Fruit fly (Drosophila melanogaster) whole organism, embryonic: Measurements from ENCODE around the gene alphaCOP.

Source experiments
- CG13123 ChIP-seq: fragments of 200-800 bp; sonication (Bioruptor generic); optimal IDR thresholded peaks from 2 replicates; lab custom pipeline; 2016; ENCODE audit warnings: missing biosample characterization, missing genetic modification characterization
- CG13296 ChIP-seq: fragments of 200-800 bp; sonication (Bioruptor generic); optimal IDR thresholded peaks from 3 replicates; lab custom pipeline; 2018; ENCODE audit warnings: missing biosample characterization, mild to moderate bottlenecking, missing genetic modification characterization
- CG1529 ChIP-seq: fragments of 200-800 bp; sonication (Bioruptor generic); optimal IDR thresholded peaks from 3 replicates; lab custom pipeline; 2018; ENCODE audit warnings: missing biosample characterization, missing genetic modification characterization
- CG15601 ChIP-seq: fragments of 200-800 bp; sonication (Bioruptor generic); optimal IDR thresholded peaks from 3 replicates; lab custom pipeline; 2019; ENCODE audit warnings: missing biosample characterization, mild to moderate bottlenecking, missing genetic modification characterization, moderate library complexity
- CG1792 ChIP-seq: fragments of 200-800 bp; sonication (Bioruptor generic); optimal IDR thresholded peaks from 2 replicates; lab custom pipeline; 2016; ENCODE audit warnings: missing biosample characterization, missing genetic modification characterization
- CG1832 ChIP-seq: fragments of 200-800 bp; sonication (Bioruptor generic); optimal IDR thresholded peaks from 2 replicates; lab custom pipeline; 2017; ENCODE audit warnings: missing biosample characterization, mild to moderate bottlenecking, missing genetic modification characterization, inconsistent platforms
- CG2120 ChIP-seq: fragments of 200-800 bp; sonication (Bioruptor generic); optimal IDR thresholded peaks from 3 replicates; lab custom pipeline; 2016; ENCODE audit warnings: missing biosample characterization, missing genetic modification characterization
- CG2202 ChIP-seq: fragments of 200-800 bp; sonication (Bioruptor generic); optimal IDR thresholded peaks from 2 replicates; lab custom pipeline; 2018; ENCODE audit warnings: missing biosample characterization, mild to moderate bottlenecking, missing genetic modification characterization
- CG34376 ChIP-seq: fragments of 200-800 bp; sonication (Bioruptor generic); optimal IDR thresholded peaks from 2 replicates; lab custom pipeline; 2018; ENCODE audit warnings: missing biosample characterization, mild to moderate bottlenecking, missing genetic modification characterization
- CG3995 ChIP-seq: fragments of 200-800 bp; sonication (Bioruptor generic); optimal IDR thresholded peaks from 3 replicates; lab custom pipeline; 2016; ENCODE audit warnings: missing biosample characterization, missing genetic modification characterization
- CG43689 ChIP-seq: fragments of 200-800 bp; sonication (Bioruptor generic); IDR thresholded peaks from 2 replicates; pipeline ENCODE4 v1.3.6; 2022; ENCODE audit warnings: missing biosample characterization, missing genetic modification characterization
- CG4404 ChIP-seq: fragments of 200-800 bp; sonication (Bioruptor generic); IDR thresholded peaks from 2 replicates; pipeline ENCODE4 v1.3.6; 2022; ENCODE audit warnings: missing biosample characterization, missing genetic modification characterization
- CG6683 ChIP-seq: fragments of 200-800 bp; sonication (Bioruptor generic); optimal IDR thresholded peaks from 2 replicates; lab custom pipeline; 2017; ENCODE audit warnings: missing biosample characterization, mild to moderate bottlenecking, missing genetic modification characterization, missing genetic modification reagents
- CG7928 ChIP-seq: fragments of 200-800 bp; sonication (Bioruptor generic); optimal IDR thresholded peaks from 2 replicates; lab custom pipeline; 2017; ENCODE audit warnings: missing biosample characterization, mild to moderate bottlenecking, missing genetic modification characterization
- CG8765 ChIP-seq: fragments of 200-800 bp; sonication (Bioruptor generic); IDR thresholded peaks from 2 replicates; pipeline ENCODE4 v1.3.6; 2022; ENCODE audit warnings: missing biosample characterization, missing genetic modification characterization
- CG9727 ChIP-seq: fragments of 200-800 bp; sonication (Bioruptor generic); optimal IDR thresholded peaks from 3 replicates; lab custom pipeline; 2017; ENCODE audit warnings: missing biosample characterization, mild to moderate bottlenecking, missing genetic modification characterization
- Camta ChIP-seq: fragments of 200-800 bp; sonication (Bioruptor generic); optimal IDR thresholded peaks from 2 replicates; lab custom pipeline; 2016; ENCODE audit warnings: missing biosample characterization, missing genetic modification characterization
- CkIIα-i1 ChIP-seq: fragments of 200-800 bp; sonication (Bioruptor generic); IDR thresholded peaks from 2 replicates; pipeline ENCODE4 v1.3.6; 2022; ENCODE audit warnings: missing biosample characterization, missing genetic modification characterization
- D19A ChIP-seq: fragments of 200-800 bp; optimal IDR thresholded peaks from 3 replicates; lab custom pipeline; 2019; ENCODE audit warnings: missing biosample characterization, mild to moderate bottlenecking, missing genetic modification characterization, moderate library complexity
- Drgx ChIP-seq: fragments of 200-800 bp; sonication (Bioruptor generic); IDR thresholded peaks from 2 replicates; pipeline ENCODE4 v1.3.6; 2022; ENCODE audit warnings: missing biosample characterization, missing genetic modification characterization
- Gug ChIP-seq: fragments of 200-800 bp; sonication (Bioruptor generic); IDR thresholded peaks from 4 replicates; pipeline ENCODE4 v1.3.6; 2022; ENCODE audit warnings: missing biosample characterization, missing genetic modification characterization
- Hey ChIP-seq: fragments of 200-800 bp; sonication (Bioruptor generic); optimal IDR thresholded peaks from 3 replicates; lab custom pipeline; 2018; ENCODE audit warnings: missing biosample characterization, mild to moderate bottlenecking, missing genetic modification characterization
- Hmx ChIP-seq: fragments of 200-800 bp; sonication (Bioruptor generic); optimal IDR thresholded peaks from 2 replicates; lab custom pipeline; 2016; ENCODE audit warnings: missing biosample characterization, missing genetic modification characterization
- Nf-YB ChIP-seq: fragments of 200-800 bp; sonication (Bioruptor generic); optimal IDR thresholded peaks from 3 replicates; lab custom pipeline; 2019; ENCODE audit warnings: missing biosample characterization, mild to moderate bottlenecking, missing genetic modification characterization, moderate library complexity
- Oli ChIP-seq: fragments of 200-800 bp; sonication (Bioruptor generic); optimal IDR thresholded peaks from 2 replicates; lab custom pipeline; 2018; ENCODE audit warnings: missing biosample characterization, mild to moderate bottlenecking, missing genetic modification characterization, moderate library complexity
- Ssrp ChIP-seq: fragments of 200-800 bp; sonication (Bioruptor generic); optimal IDR thresholded peaks from 2 replicates; lab custom pipeline; 2018; ENCODE audit warnings: missing biosample characterization, mild to moderate bottlenecking, missing genetic modification characterization, moderate library complexity
- Taf1 ChIP-seq: fragments of 200-800 bp; sonication (Bioruptor generic); IDR thresholded peaks from 2 replicates; pipeline ENCODE4 v1.3.6; 2022; ENCODE audit warnings: missing biosample characterization, missing genetic modification characterization
- Vsx1 ChIP-seq: fragments of 200-800 bp; sonication (Bioruptor generic); optimal IDR thresholded peaks from 2 replicates; lab custom pipeline; 2017; ENCODE audit warnings: missing biosample characterization, mild to moderate bottlenecking, missing genetic modification characterization, missing genetic modification reagents
- ase ChIP-seq: fragments of 200-800 bp; sonication (Bioruptor generic); IDR thresholded peaks from 3 replicates; pipeline ENCODE4 v1.3.6; 2022; ENCODE audit warnings: missing biosample characterization, missing genetic modification characterization
- chif ChIP-seq, 2 experiments: fragments of 200-800 bp; sonication (Bioruptor generic); optimal IDR thresholded peaks; 3 replicates each; lab custom pipeline; 2016; ENCODE audit warnings: missing biosample characterization in 2 of 2, missing genetic modification characterization in 2 of 2
- da ChIP-seq: fragments of 200-800 bp; sonication (Bioruptor generic); optimal IDR thresholded peaks from 2 replicates; lab custom pipeline; 2016; ENCODE audit warnings: missing biosample characterization, missing genetic modification characterization
- disco-r ChIP-seq: fragments of 200-800 bp; sonication (Bioruptor generic); optimal IDR thresholded peaks from 2 replicates; lab custom pipeline; 2016; ENCODE audit warnings: missing biosample characterization, missing genetic modification characterization
- fu2 ChIP-seq: fragments of 200-800 bp; sonication (Bioruptor generic); optimal IDR thresholded peaks from 2 replicates; lab custom pipeline; 2016; ENCODE audit warnings: missing biosample characterization, missing genetic modification characterization
- gcm ChIP-seq: fragments of 200-800 bp; sonication (Bioruptor generic); optimal IDR thresholded peaks from 2 replicates; lab custom pipeline; 2019; ENCODE audit warnings: missing biosample characterization, mild to moderate bottlenecking, missing genetic modification characterization, moderate library complexity
- hb ChIP-seq: fragments of 200-800 bp; sonication (Bioruptor generic); IDR thresholded peaks from 3 replicates; pipeline ENCODE4 v1.3.6; 2022; ENCODE audit warnings: missing biosample characterization, missing genetic modification characterization; ENCODE audit not compliant: partially characterized antibody
- jigr1 ChIP-seq: fragments of 200-800 bp; sonication (Bioruptor generic); IDR thresholded peaks from 3 replicates; pipeline ENCODE4 v1.3.6; 2022; ENCODE audit warnings: missing biosample characterization, missing genetic modification characterization
- nom ChIP-seq: fragments of 200-800 bp; sonication (Bioruptor generic); optimal IDR thresholded peaks from 2 replicates; lab custom pipeline; 2017; ENCODE audit warnings: missing biosample characterization, missing genetic modification characterization, mild to moderate bottlenecking, moderate library complexity, missing genetic modification reagents
- oc ChIP-seq: fragments of 200-800 bp; sonication (Bioruptor generic); optimal IDR thresholded peaks from 2 replicates; lab custom pipeline; 2018; ENCODE audit warnings: missing biosample characterization, mild to moderate bottlenecking, missing genetic modification characterization, moderate library complexity
- pan ChIP-seq, 4 experiments: fragments of >200 bp in 3 of 4; fragments of 200-800 bp in 1 of 4; sonication (Bioruptor generic) in 1 of 4; optimal IDR thresholded peaks in 3 of 4; IDR thresholded peaks in 1 of 4; 2 replicates each; pipeline versions ENCODE4 v1.3.6 to Lab custom; 2017 to 2022; ENCODE audit warnings: missing biosample characterization in 2 of 4, missing genetic modification characterization in 2 of 4, mixed read lengths in 1 of 4
- pros ChIP-seq: fragments of 200-800 bp; sonication (Bioruptor generic); optimal IDR thresholded peaks from 3 replicates; lab custom pipeline; 2019; ENCODE audit warnings: missing biosample characterization, mild to moderate bottlenecking, missing genetic modification characterization, moderate library complexity
- psq ChIP-seq: fragments of 200-800 bp; sonication (Bioruptor generic); optimal IDR thresholded peaks from 2 replicates; lab custom pipeline; 2017; ENCODE audit warnings: missing biosample characterization, missing genetic modification characterization
- sna ChIP-seq: fragments of 200-800 bp; sonication (Bioruptor generic); IDR thresholded peaks from 2 replicates; pipeline ENCODE4 v1.3.6; 2022; ENCODE audit warnings: missing biosample characterization, missing genetic modification characterization; ENCODE audit not compliant: partially characterized antibody
- sob ChIP-seq: fragments of 200-800 bp; sonication (Bioruptor generic); IDR thresholded peaks from 2 replicates; pipeline ENCODE4 v1.3.6; 2022; ENCODE audit warnings: missing biosample characterization, missing genetic modification characterization
- stc ChIP-seq: fragments of 200-800 bp; sonication (Bioruptor generic); IDR thresholded peaks from 2 replicates; pipeline ENCODE4 v1.3.6; 2022; ENCODE audit warnings: missing biosample characterization, missing genetic modification characterization
- tll ChIP-seq, 2 experiments: fragments of 200-800 bp in 1 of 2; fragments of >200 bp in 1 of 2; sonication (Bioruptor generic) in 1 of 2; optimal IDR thresholded peaks; 2 replicates each; lab custom pipeline; 2017 to 2019; ENCODE audit warnings: missing biosample characterization in 2 of 2, missing genetic modification characterization in 2 of 2, mild to moderate bottlenecking in 1 of 2, moderate library complexity in 1 of 2
- trem ChIP-seq: fragments of 200-800 bp; optimal IDR thresholded peaks from 3 replicates; lab custom pipeline; 2019; ENCODE audit warnings: missing biosample characterization, mild to moderate bottlenecking, missing genetic modification characterization, moderate library complexity
- trh ChIP-seq: fragments of 200-800 bp; sonication (Bioruptor generic); optimal IDR thresholded peaks from 2 replicates; lab custom pipeline; 2016; ENCODE audit warnings: missing biosample characterization, missing genetic modification characterization
- ttk ChIP-seq: fragments of 200-800 bp; sonication (Bioruptor generic); IDR thresholded peaks from 2 replicates; pipeline ENCODE4 v2.1.2; 2022; ENCODE audit warnings: missing biosample characterization, missing genetic modification characterization
- z ChIP-seq: fragments of 200-800 bp; sonication (Bioruptor generic); IDR thresholded peaks from 3 replicates; pipeline ENCODE4 v1.3.6; 2022; ENCODE audit warnings: missing biosample characterization, missing genetic modification characterization

Gene alphaCOP

DNA sequence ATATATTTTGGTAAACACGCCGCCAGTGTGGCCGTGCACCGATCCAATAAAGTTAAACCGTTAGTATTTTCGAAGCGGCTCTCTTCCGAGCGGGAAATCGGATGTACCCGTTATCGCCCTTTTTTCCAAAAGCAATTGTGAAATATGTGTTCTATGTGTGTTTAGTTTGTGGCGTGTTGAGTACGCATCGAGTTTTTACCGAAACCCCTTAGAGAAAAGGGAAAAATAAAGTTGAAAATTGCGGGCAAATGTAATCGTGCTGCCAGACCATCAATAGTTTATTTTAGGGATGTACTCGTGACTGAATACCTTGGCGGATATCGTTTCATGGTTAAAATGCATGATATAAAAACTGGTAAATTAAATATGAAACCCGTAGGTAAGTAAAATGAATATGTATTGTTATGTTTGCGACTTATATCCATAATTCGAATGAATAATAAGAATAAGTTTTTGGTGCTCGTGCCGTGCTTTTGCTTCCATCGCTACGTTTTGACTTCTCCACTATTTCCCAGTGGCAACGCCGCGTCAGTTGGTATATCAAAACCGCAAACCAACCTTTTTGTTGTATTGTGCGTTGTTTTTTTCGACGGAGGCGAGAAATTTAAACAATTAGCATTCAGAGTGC, 5.7 kb downstream of the alphaCOP start, which contains the start of the genes Mettl2 and Bgb (continued):
- TF ChIP-seq Camta (peak; percentile 75), CG43689 (GFP tag; lab: Robert Waterston, UW) (no peak), trh (GFP tag; lab: Kevin White, UChicago) (no peak), D19A (no peak), CG15601 (tag; lab: Kevin White, UChicago) (no peak), Drgx (GFP tag; lab: Robert Waterston, UW) (peak; percentile 43; the same call in 1 of the 2 replicates), stc (GFP tag; lab: Robert Waterston, UW) (0 out of 2 replicates have a peak, but pooled peaks have one; percentile 39), CG1832 (no peak), Oli (tag; lab: Kevin White, UChicago) (peak; percentile 66), Hmx (no peak), Ssrp (tag; lab: Kevin White, UChicago) (peak; percentile 73), da (peak; percentile 61), Nf-YB (GFP tag; lab: Kevin White, UChicago) (peak; percentile 15), pros (no peak), ttk (peak; percentile 80), psq (peak; percentile 29), CkIIα-i1 (no peak), oc (tag; lab: Kevin White, UChicago) (no peak), CG1792 (GFP tag; lab: Kevin White, UChicago) (peak; percentile 74), ase (GFP tag; lab: Robert Waterston, UW) (peak; percentile 82; the same call in 2 of the 3 replicates), jigr1 (peak; percentile 71; the same call in 2 of the 3 replicates), CG9727 (peak; percentile 72), CG2120 (peak; percentile 88), CG6683 (GFP tag; lab: Kevin White, UChicago) (peak; percentile 26), CG4404 (GFP tag; lab: Robert Waterston, UW) (peak; percentile 90), CG34376 (GFP tag; lab: Kevin White, UChicago) (peak; percentile 48), fu2 (GFP tag; lab: Kevin White, UChicago) (peak; percentile 71), CG7928 (GFP tag; lab: Kevin White, UChicago) (peak; percentile 2), CG13123 (GFP tag; lab: Kevin White, UChicago) (peak; percentile 50), disco-r (peak; percentile 60), nom (GFP tag; lab: Kevin White, UChicago) (peak; percentile 9), sob (peak; percentile 82), hb (GFP tag; lab: Robert Waterston, UW) (peak; percentile 59; the same call in 1 of the 3 replicates), CG2202 (tag; lab: Kevin White, UChicago) (peak; percentile 1), CG3995 (GFP tag; lab: Kevin White, UChicago) (peak; percentile 35), Gug (GFP tag; lab: Robert Waterston, UW) (peak; percentile 93), Hey (tag; lab: Kevin White, UChicago) (no peak), Taf1 (GFP tag; lab: Robert Waterston, UW) (peak; percentile 73), sna (GFP tag; lab: Robert Waterston, UW) (peak; percentile 69; the same call in 1 of the 2 replicates), CG8765 (GFP tag; lab: Robert Waterston, UW) (peak; percentile 81), z (GFP tag; lab: Robert Waterston, UW) (no peak), pan (optimal IDR thresholded peaks at IDR 0.05; lab: Kevin White, UChicago) (no peak), pan (GFP tag; optimal IDR thresholded peaks at IDR 0.05 in 1 of 2, IDR thresholded peaks at IDR 0.05 in 1 of 2) (peak in 1 of 2 experiments; percentile 79), trem (tag; lab: Kevin White, UChicago) (peak; percentile 78), tll (GFP tag; optimal IDR thresholded peaks at IDR 0.05; lab: Kevin White, UChicago) (peak; percentile 93), Vsx1 (GFP tag; lab: Kevin White, UChicago) (no peak), CG1529 (GFP tag; lab: Kevin White, UChicago) (peak; percentile 6), gcm (GFP tag; lab: Kevin White, UChicago) (peak; percentile 31), CG13296 (GFP tag; lab: Kevin White, UChicago) (peak; percentile 13), chif (GFP tag; optimal IDR thresholded peaks at IDR 0.05; lab: Kevin White, UChicago) (peak; percentile 70 to 84)
